Worm (Caenorhabditis elegans) whole organism, L4/young adult: ENCODE data around the gene moc-2.
A peak's percentile ranks its signal among the peaks of the same experiment; 100 is the strongest.

Experiments
- W03F9.2 ChIP-seq: fragments of 150-350 bp; optimal IDR thresholded peaks from 2 replicates; lab custom pipeline; 2014; ENCODE audit warnings: missing biosample characterization, missing genetic modification characterization
- dao-5 ChIP-seq: sonication (generic microtip); optimal IDR thresholded peaks from 2 replicates; lab custom pipeline; 2016; ENCODE audit warnings: missing genotype, missing genetic modification characterization, moderate library complexity, missing compliant biosample characterization
- him-1 ChIP-seq: sonication (generic microtip); optimal IDR thresholded peaks from 2 replicates; lab custom pipeline; 2016; ENCODE audit warnings: missing genotype, missing genetic modification reagents, missing genetic modification characterization, missing compliant biosample characterization

Gene moc-2

ce11 chrV:6498903-6499302 lies 5.1 kb downstream of the moc-2 start, which contains the start of gene W01A11.1:
TSS of gene W01A11.1 (plus strand) at chrV:6499224.
- no peak for TF ChIP-seq him-1 (tag; lab: Kevin White, UChicago)
- no peak for TF ChIP-seq dao-5

- no peak for TF ChIP-seq him-1 (tag; lab: Kevin White, UChicago)
- TF ChIP-seq W03F9.2, result no peak
- TF ChIP-seq dao-5, result no peak
These were observed 5.5 kb downstream of the moc-2 start for ce11 chrV:6498441-6498840.

- TF ChIP-seq W03F9.2 (peak; percentile 23), him-1 (tag; lab: Kevin White, UChicago) (no peak), dao-5 (no peak)
These were observed 7.3 kb downstream of the moc-2 start, which contains the start of gene dgtr-1 for ce11 chrV:6496611-6497158. TSS of gene dgtr-1 (plus strand) at chrV:6497108.

ce11 chrV:6495353-6495752 lies 8.6 kb downstream of the moc-2 start:
- TF ChIP-seq dao-5, result no peak
- no peak for TF ChIP-seq him-1 (tag; lab: Kevin White, UChicago)
- no peak for TF ChIP-seq W03F9.2

- TF ChIP-seq dao-5 (no peak), W03F9.2 (no peak), him-1 (tag; lab: Kevin White, UChicago) (no peak)
These were observed 10.2 kb downstream of the moc-2 start, which contains the start of gene cpt-6 for ce11 chrV:6493821-6494220. TSS of gene cpt-6 (minus strand) at chrV:6493921.

- no peak for TF ChIP-seq him-1 (tag; lab: Kevin White, UChicago)
- no peak for TF ChIP-seq dao-5
- TF ChIP-seq W03F9.2, result no peak
These were observed 11.5 kb downstream of the moc-2 start for ce11 chrV:6492497-6492896.

- TF ChIP-seq him-1 (tag; lab: Kevin White, UChicago) (no peak), W03F9.2 (no peak), dao-5 (no peak)
These were observed 15.1 kb downstream of the moc-2 start, which contains the start of gene lec-10 for ce11 chrV:6488849-6489248. TSS of gene lec-10 (minus strand) at chrV:6489120.

ce11 chrV:6487878-6488277 lies 16.1 kb downstream of the moc-2 start:
- TF ChIP-seq him-1 (tag; lab: Kevin White, UChicago) (no peak), dao-5 (no peak), W03F9.2 (no peak)

ce11 chrV:6485109-6485508 lies 18.9 kb downstream of the moc-2 start:
- TF ChIP-seq dao-5, result no peak
- TF ChIP-seq him-1 (tag; lab: Kevin White, UChicago), result no peak
- no peak for TF ChIP-seq W03F9.2

- TF ChIP-seq dao-5 (no peak), him-1 (tag; lab: Kevin White, UChicago) (no peak)
These were observed 28.0 kb downstream of the moc-2 start for ce11 chrV:6476026-6476425.

ce11 chrV:6471208-6471607 lies 32.8 kb downstream of the moc-2 start:
- TF ChIP-seq dao-5 (no peak), him-1 (tag; lab: Kevin White, UChicago) (no peak), W03F9.2 (no peak)

- no peak for TF ChIP-seq W03F9.2
- TF ChIP-seq dao-5, result no peak
- TF ChIP-seq him-1 (tag; lab: Kevin White, UChicago), result no peak
These were observed 36.3 kb downstream of the moc-2 start for ce11 chrV:6467676-6468075.

- TF ChIP-seq him-1 (tag; lab: Kevin White, UChicago), result no peak
- no peak for TF ChIP-seq dao-5
- no peak for TF ChIP-seq W03F9.2
These were observed 39.2 kb downstream of the moc-2 start, which contains the start of gene unc-83 for ce11 chrV:6464765-6465164. TSS of gene unc-83 (plus strand) at chrV:6465065.

ce11 chrV:6464238-6464637 lies 39.7 kb downstream of the moc-2 start:
- TF ChIP-seq W03F9.2 (no peak), him-1 (tag; lab: Kevin White, UChicago) (no peak), dao-5 (no peak)

- TF ChIP-seq dao-5, result no peak
- no peak for TF ChIP-seq W03F9.2
- no peak for TF ChIP-seq him-1 (tag; lab: Kevin White, UChicago)
These were observed 41.4 kb downstream of the moc-2 start for ce11 chrV:6462606-6463005.

- TF ChIP-seq dao-5 (no peak), W03F9.2 (no peak), him-1 (tag; lab: Kevin White, UChicago) (no peak)
These were observed 42.7 kb downstream of the moc-2 start for ce11 chrV:6461250-6461649.
